Comparison of ENCODE assay signal across 4 fruit fly cellular contexts in genomic region chrX:19358948-19359506, dm6.
TF ChIP-seq lines count a peak whose summit lies in the region.

No protein-coding gene starts in this region.

- no peak for TF ChIP-seq CTCF in whole organism, embryonic (GFP tag; optimal IDR thresholded peaks at IDR 0.05; lab: Kevin White, UChicago)

TF ChIP-seq in whole organism, embryonic, 481 proteins besides CTCF, POLR2A, EP300 and RAD21:
- TF ChIP-seq CG10979 (tag; optimal IDR thresholded peaks at IDR 0.05; lab: Kevin White, UChicago) (no peak), chinmo (GFP tag; IDR thresholded peaks at IDR 0.05; lab: Robert Waterston, UW; ENCODE audit: partially characterized antibody) (peak; percentile 72; the same call in 1 of the 4 replicates), grau (tag; optimal IDR thresholded peaks at IDR 0.05; lab: Kevin White, UChicago) (no peak), CG4820 (GFP tag; optimal IDR thresholded peaks at IDR 0.05; lab: Kevin White, UChicago) (no peak), CG2199 (GFP tag; IDR thresholded peaks at IDR 0.05; lab: Robert Waterston, UW) (0 out of 3 replicates have a peak, but pooled peaks have one; percentile 21), dmrt11E (tag; optimal IDR thresholded peaks at IDR 0.05; lab: Kevin White, UChicago) (no peak), CG5180 (GFP tag; optimal IDR thresholded peaks at IDR 0.05; lab: Kevin White, UChicago) (peak; percentile 44), sqz (GFP tag; optimal IDR thresholded peaks at IDR 0.05; lab: Kevin White, UChicago) (peak; percentile 29), fd102C (GFP tag; optimal IDR thresholded peaks at IDR 0.05; lab: Kevin White, UChicago) (no peak), abd-A (tag; optimal IDR thresholded peaks at IDR 0.05; lab: Kevin White, UChicago) (no peak), CG18011 (GFP tag; optimal IDR thresholded peaks at IDR 0.05; lab: Kevin White, UChicago) (no peak), bsh (GFP tag; optimal IDR thresholded peaks at IDR 0.05; lab: Kevin White, UChicago) (peak in 1 of 2 experiments; percentile 37), Opbp (GFP tag; IDR thresholded peaks at IDR 0.05; lab: Robert Waterston, UW; ENCODE audit: partially characterized antibody) (peak; percentile 30; the same call in 1 of the 3 replicates), CG1832 (GFP tag; optimal IDR thresholded peaks at IDR 0.05; lab: Kevin White, UChicago) (no peak), nom (GFP tag; optimal IDR thresholded peaks at IDR 0.05; lab: Kevin White, UChicago) (peak; percentile 82), bbx (GFP tag; IDR thresholded peaks at IDR 0.05; lab: Robert Waterston, UW; ENCODE audit: partially characterized antibody) (peak; percentile 9; the same call in 1 of the 2 replicates), CG4360 (GFP tag; IDR thresholded peaks at IDR 0.05; lab: Robert Waterston, UW) (peak; percentile 66), CG17359 (tag; optimal IDR thresholded peaks at IDR 0.05; lab: Kevin White, UChicago) (peak; percentile 13)

TF ChIP-seq in whole organism, prepupa, 60 proteins besides CTCF, POLR2A, EP300 and RAD21 (continues in another document):
- TF ChIP-seq Eip75B (GFP tag; optimal IDR thresholded peaks at IDR 0.05; lab: Kevin White, UChicago) (no peak), CG15336 (GFP tag; IDR thresholded peaks at IDR 0.05; lab: Robert Waterston, UW) (peak; percentile 40; the same call in 1 of the 2 replicates), CG8632 (GFP tag; optimal IDR thresholded peaks at IDR 0.05; lab: Kevin White, UChicago) (no peak), net (GFP tag; optimal IDR thresholded peaks at IDR 0.05; lab: Kevin White, UChicago) (peak; percentile 19), CG6792 (GFP tag; optimal IDR thresholded peaks at IDR 0.05; lab: Kevin White, UChicago) (no peak), OdsH (GFP tag; optimal IDR thresholded peaks at IDR 0.05; lab: Kevin White, UChicago) (no peak), ss (GFP tag; optimal IDR thresholded peaks at IDR 0.05; lab: Kevin White, UChicago) (peak; percentile 78 to 82), CG11294 (GFP tag; IDR thresholded peaks at IDR 0.05; lab: Robert Waterston, UW) (no peak), dac (GFP tag; optimal IDR thresholded peaks at IDR 0.05; lab: Kevin White, UChicago) (no peak), salr (GFP tag; optimal IDR thresholded peaks at IDR 0.05; lab: Kevin White, UChicago) (peak in 1 of 2 experiments; percentile 21), CG8119 (GFP tag; IDR thresholded peaks at IDR 0.05; lab: Robert Waterston, UW) (peak; percentile 59; the same call in 1 of the 3 replicates), svp (GFP tag; lab: Kevin White, UChicago) (no peak), CG8319 (GFP tag; optimal IDR thresholded peaks at IDR 0.05; lab: Kevin White, UChicago) (no peak), CG34406 (GFP tag; optimal IDR thresholded peaks at IDR 0.05; lab: Kevin White, UChicago) (no peak), dsx (GFP tag; optimal IDR thresholded peaks at IDR 0.05; lab: Kevin White, UChicago; ENCODE audit: poor library complexity, severe bottlenecking) (peak; percentile 44), Gug (GFP tag; IDR thresholded peaks at IDR 0.05; lab: Robert Waterston, UW) (no peak), fkh (GFP tag; optimal IDR thresholded peaks at IDR 0.05; lab: Kevin White, UChicago) (no peak), CG3032 (tag; optimal IDR thresholded peaks at IDR 0.05; lab: Kevin White, UChicago) (no peak), Sox15 (GFP tag; optimal IDR thresholded peaks at IDR 0.05; lab: Kevin White, UChicago) (no peak), CG11902 (GFP tag; optimal IDR thresholded peaks at IDR 0.05; lab: Kevin White, UChicago) (no peak), Hr4 (GFP tag; optimal IDR thresholded peaks at IDR 0.05; lab: Kevin White, UChicago) (no peak), CG4318 (GFP tag; optimal IDR thresholded peaks at IDR 0.05; lab: Kevin White, UChicago) (no peak), CG32006 (GFP tag; optimal IDR thresholded peaks at IDR 0.05; lab: Kevin White, UChicago) (no peak), esn (GFP tag; optimal IDR thresholded peaks at IDR 0.05; lab: Kevin White, UChicago) (no peak), eg (GFP tag; IDR thresholded peaks at IDR 0.05; lab: Robert Waterston, UW) (no peak)

TF ChIP-seq in whole organism, pupa, 21 proteins besides CTCF, POLR2A, EP300 and RAD21:
- TF ChIP-seq CG12605 (GFP tag; IDR thresholded peaks at IDR 0.05; lab: Robert Waterston, UW) (no peak; the same call in 1 of the 2 replicates), EcR (GFP tag; optimal IDR thresholded peaks at IDR 0.05; lab: Kevin White, UChicago) (peak; percentile 0), CG4496 (GFP tag; IDR thresholded peaks at IDR 0.05; lab: Robert Waterston, UW) (no peak), rn (GFP tag; IDR thresholded peaks at IDR 0.05; lab: Robert Waterston, UW) (no peak), CG15710 (tag; optimal IDR thresholded peaks at IDR 0.05; lab: Kevin White, UChicago) (peak; percentile 36), CG9948 (tag; optimal IDR thresholded peaks at IDR 0.05; lab: Kevin White, UChicago) (no peak), CG34367 (tag; optimal IDR thresholded peaks at IDR 0.05; lab: Kevin White, UChicago) (peak; percentile 23), CG13204 (GFP tag; optimal IDR thresholded peaks at IDR 0.05; lab: Kevin White, UChicago) (peak; percentile 72), fd96Ca (GFP tag; IDR thresholded peaks at IDR 0.05; lab: Robert Waterston, UW) (no peak), Snoo (tag; optimal IDR thresholded peaks at IDR 0.05; lab: Kevin White, UChicago) (no peak), Pif1A (GFP tag; optimal IDR thresholded peaks at IDR 0.05; lab: Kevin White, UChicago) (peak; percentile 55), CG14655 (GFP tag; optimal IDR thresholded peaks at IDR 0.05; lab: Kevin White, UChicago) (peak; percentile 9), D1 (tag; optimal IDR thresholded peaks at IDR 0.05; lab: Kevin White, UChicago) (no peak), CG32121 (GFP tag; IDR thresholded peaks at IDR 0.05; lab: Robert Waterston, UW) (no peak), CG17806 (tag; optimal IDR thresholded peaks at IDR 0.05; lab: Kevin White, UChicago) (peak; percentile 15), CG8159 (tag; optimal IDR thresholded peaks at IDR 0.05; lab: Kevin White, UChicago) (peak; percentile 29), Pif1B (GFP tag; optimal IDR thresholded peaks at IDR 0.05; lab: Kevin White, UChicago) (peak; percentile 28), gl (tag; optimal IDR thresholded peaks at IDR 0.05; lab: Kevin White, UChicago) (peak; percentile 54), Ets98B (GFP tag; IDR thresholded peaks at IDR 0.05; lab: Robert Waterston, UW) (no peak), CG8301 (tag; optimal IDR thresholded peaks at IDR 0.05; lab: Kevin White, UChicago) (no peak), CG10348 (GFP tag; IDR thresholded peaks at IDR 0.05; lab: Robert Waterston, UW) (no peak)
TF ChIP-seq in whole organism, pupa: peak in this region for 10.

TF ChIP-seq in whole organism, wandering third instar larva, 38 proteins besides CTCF, POLR2A, EP300 and RAD21:
- TF ChIP-seq sv (GFP tag; optimal IDR thresholded peaks at IDR 0.05; lab: Kevin White, UChicago) (no peak), Hnf4 (GFP tag; optimal IDR thresholded peaks at IDR 0.05; lab: Kevin White, UChicago) (no peak), sage (GFP tag; optimal IDR thresholded peaks at IDR 0.05; lab: Kevin White, UChicago) (no peak), usp (GFP tag; optimal IDR thresholded peaks at IDR 0.05; lab: Kevin White, UChicago) (no peak), Hr78 (GFP tag; optimal IDR thresholded peaks at IDR 0.05; lab: Kevin White, UChicago) (no peak), Myc (optimal IDR thresholded peaks at IDR 0.05; lab: Kevin White, UChicago) (no peak), dl (GFP tag; optimal IDR thresholded peaks at IDR 0.05; lab: Kevin White, UChicago; ENCODE audit: insufficient read depth in 1 of 2, partially characterized antibody in 2 of 2) (peak in 1 of 2 experiments; percentile 11), dsf (GFP tag; optimal IDR thresholded peaks at IDR 0.05; lab: Kevin White, UChicago; ENCODE audit: borderline replicate concordance) (no peak), fru (GFP tag; optimal IDR thresholded peaks at IDR 0.05; lab: Kevin White, UChicago) (peak; percentile 88), CG9705 (GFP tag; optimal IDR thresholded peaks at IDR 0.05; lab: Kevin White, UChicago) (no peak), Vsx2 (GFP tag; optimal IDR thresholded peaks at IDR 0.05; lab: Kevin White, UChicago; ENCODE audit: partially characterized antibody) (no peak), woc (GFP tag; optimal IDR thresholded peaks at IDR 0.05; lab: Kevin White, UChicago) (no peak), Rel (GFP tag; optimal IDR thresholded peaks at IDR 0.05; lab: Kevin White, UChicago) (no peak), Rel (tag; optimal IDR thresholded peaks at IDR 0.05; lab: Kevin White, UChicago) (no peak), Hr83 (GFP tag; optimal IDR thresholded peaks at IDR 0.05; lab: Kevin White, UChicago; ENCODE audit: poor library complexity, severe bottlenecking) (no peak), Dif (GFP tag; optimal IDR thresholded peaks at IDR 0.05; lab: Kevin White, UChicago; ENCODE audit: partially characterized antibody) (no peak), dmrt93B (GFP tag; optimal IDR thresholded peaks at IDR 0.05; lab: Kevin White, UChicago) (no peak), ey (GFP tag; optimal IDR thresholded peaks at IDR 0.05; lab: Kevin White, UChicago) (no peak), Abd-B (GFP tag; optimal IDR thresholded peaks at IDR 0.05; lab: Kevin White, UChicago) (no peak), psq (GFP tag; optimal IDR thresholded peaks at IDR 0.05; lab: Kevin White, UChicago) (peak; percentile 49), tai (GFP tag; optimal IDR thresholded peaks at IDR 0.05; lab: Kevin White, UChicago) (no peak), HLH106 (tag; optimal IDR thresholded peaks at IDR 0.05; lab: Kevin White, UChicago) (no peak), CrebA (GFP tag; optimal IDR thresholded peaks at IDR 0.05; lab: Kevin White, UChicago; ENCODE audit: borderline replicate concordance) (no peak), jim (GFP tag; optimal IDR thresholded peaks at IDR 0.05; lab: Kevin White, UChicago) (no peak), foxo (GFP tag; optimal IDR thresholded peaks at IDR 0.05; lab: Kevin White, UChicago) (no peak)

Comparison
In these comparisons a context has a peak if more than half of its experiments do, and no peak if none do; other contexts are left out.
1. Of the 7 proteins assayed by ChIP-seq in both whole organism, embryonic and whole organism, prepupa: peak only in whole organism, embryonic: none; only in whole organism, prepupa: CG16779, CG6854 and Lpt; in both: none; in neither: 4.